Fruit fly (Drosophila melanogaster) whole organism, embryonic: Measurements from ENCODE around the gene mbc.

ENCODE experiments used
- Abd-B ChIP-seq: fragments of 200-800 bp; sonication (Bioruptor generic); optimal IDR thresholded peaks from 2 replicates; lab custom pipeline; 2018; ENCODE audit warnings: missing biosample characterization, mild to moderate bottlenecking, missing genetic modification characterization, moderate library complexity
- Adf1 ChIP-seq: fragments of 200-800 bp; sonication (Bioruptor generic); IDR thresholded peaks from 2 replicates; pipeline ENCODE4 v1.3.6; 2022; ENCODE audit warnings: missing biosample characterization, missing genetic modification characterization
- BEAF-32 ChIP-seq: fragments of 200-800 bp; sonication (Bioruptor generic); optimal IDR thresholded peaks from 3 replicates; lab custom pipeline; 2017; ENCODE audit warnings: missing biosample characterization, missing genetic modification characterization, mild to moderate bottlenecking, moderate library complexity, missing genetic modification reagents
- CG10431 ChIP-seq: fragments of 200-800 bp; sonication (Bioruptor generic); optimal IDR thresholded peaks from 3 replicates; lab custom pipeline; 2018; ENCODE audit warnings: missing biosample characterization, mild to moderate bottlenecking, missing genetic modification characterization
- CG10543 ChIP-seq: fragments of 200-800 bp; sonication (Bioruptor generic); optimal IDR thresholded peaks from 3 replicates; lab custom pipeline; 2017; ENCODE audit warnings: missing biosample characterization, mild to moderate bottlenecking, missing genetic modification characterization, moderate library complexity
- CG11504 ChIP-seq: fragments of 200-800 bp; sonication (Bioruptor generic); optimal IDR thresholded peaks from 3 replicates; lab custom pipeline; 2019; ENCODE audit warnings: missing biosample characterization, mild to moderate bottlenecking, missing genetic modification characterization, moderate library complexity
- CG13123 ChIP-seq: fragments of 200-800 bp; sonication (Bioruptor generic); optimal IDR thresholded peaks from 2 replicates; lab custom pipeline; 2016; ENCODE audit warnings: missing biosample characterization, missing genetic modification characterization
- CG14860 ChIP-seq: fragments of 200-800 bp; sonication (Bioruptor generic); IDR thresholded peaks from 3 replicates; pipeline ENCODE4 v1.3.6; 2022; ENCODE audit warnings: missing biosample characterization, missing genetic modification characterization; ENCODE audit not compliant: partially characterized antibody
- CG17802 ChIP-seq: fragments of 200-800 bp; sonication (Bioruptor generic); optimal IDR thresholded peaks from 2 replicates; lab custom pipeline; 2018; ENCODE audit warnings: missing biosample characterization, mild to moderate bottlenecking, missing genetic modification characterization, moderate library complexity
- CG2202 ChIP-seq: fragments of 200-800 bp; sonication (Bioruptor generic); optimal IDR thresholded peaks from 2 replicates; lab custom pipeline; 2018; ENCODE audit warnings: missing biosample characterization, mild to moderate bottlenecking, missing genetic modification characterization
- CG34376 ChIP-seq: fragments of 200-800 bp; sonication (Bioruptor generic); optimal IDR thresholded peaks from 2 replicates; lab custom pipeline; 2018; ENCODE audit warnings: missing biosample characterization, mild to moderate bottlenecking, missing genetic modification characterization
- CG4282 ChIP-seq: fragments of 200-800 bp; sonication (Bioruptor generic); optimal IDR thresholded peaks from 2 replicates; lab custom pipeline; 2016; ENCODE audit warnings: missing biosample characterization, missing genetic modification characterization
- CG43689 ChIP-seq: fragments of 200-800 bp; sonication (Bioruptor generic); IDR thresholded peaks from 2 replicates; pipeline ENCODE4 v1.3.6; 2022; ENCODE audit warnings: missing biosample characterization, missing genetic modification characterization
- CG6854 ChIP-seq: fragments of 200-800 bp; sonication (Bioruptor generic); optimal IDR thresholded peaks from 3 replicates; lab custom pipeline; 2017; ENCODE audit warnings: missing biosample characterization, mild to moderate bottlenecking, missing genetic modification characterization
- CG7987 ChIP-seq: fragments of 200-800 bp; sonication (Bioruptor generic); optimal IDR thresholded peaks from 2 replicates; lab custom pipeline; 2018; ENCODE audit warnings: missing biosample characterization, mild to moderate bottlenecking, missing genetic modification characterization, moderate library complexity
- Dip2 ChIP-seq: fragments of 200-800 bp; sonication (Bioruptor generic); IDR thresholded peaks from 2 replicates; pipeline ENCODE4 v1.3.6; 2022; ENCODE audit warnings: missing biosample characterization, missing genetic modification characterization
- Doc2 ChIP-seq: fragments of 200-800 bp; sonication (Bioruptor generic); IDR thresholded peaks from 2 replicates; pipeline ENCODE4 v1.3.6; 2022; ENCODE audit warnings: missing biosample characterization, missing genetic modification characterization
- Drgx ChIP-seq: fragments of 200-800 bp; sonication (Bioruptor generic); IDR thresholded peaks from 2 replicates; pipeline ENCODE4 v1.3.6; 2022; ENCODE audit warnings: missing biosample characterization, missing genetic modification characterization
- HLH54F ChIP-seq: fragments of 200-800 bp; sonication (Bioruptor generic); optimal IDR thresholded peaks from 3 replicates; lab custom pipeline; 2016; ENCODE audit warnings: missing biosample characterization, missing genetic modification characterization
- Hr78 ChIP-seq, 2 experiments: fragments of 200-800 bp in 1 of 2; fragments of >200 bp in 1 of 2; sonication (Bioruptor generic) in 1 of 2; optimal IDR thresholded peaks; 2 replicates each; lab custom pipeline; 2017 to 2019; ENCODE audit warnings: missing biosample characterization in 2 of 2, missing genetic modification characterization in 2 of 2, mild to moderate bottlenecking in 1 of 2, moderate library complexity in 1 of 2
- MESR4 ChIP-seq: fragments of 200-800 bp; sonication (Bioruptor generic); optimal IDR thresholded peaks from 2 replicates; lab custom pipeline; 2018; ENCODE audit warnings: missing biosample characterization, mild to moderate bottlenecking, missing genetic modification characterization, moderate library complexity
- Neu2 ChIP-seq: fragments of 200-800 bp; sonication (Bioruptor generic); optimal IDR thresholded peaks from 3 replicates; lab custom pipeline; 2016; ENCODE audit warnings: missing biosample characterization, missing genetic modification characterization, borderline replicate concordance
- Nf-YA ChIP-seq: fragments of 200-800 bp; sonication (Bioruptor generic); IDR thresholded peaks from 2 replicates; pipeline ENCODE4 v1.3.6; 2022; ENCODE audit warnings: missing biosample characterization, missing genetic modification characterization
- Oaz ChIP-seq: fragments of 200-800 bp; sonication (Bioruptor generic); IDR thresholded peaks from 2 replicates; pipeline ENCODE4 v1.3.6; 2022; ENCODE audit warnings: missing biosample characterization, missing genetic modification characterization
- ac ChIP-seq: fragments of 200-800 bp; sonication (Bioruptor generic); optimal IDR thresholded peaks from 3 replicates; lab custom pipeline; 2017; ENCODE audit warnings: missing biosample characterization, mild to moderate bottlenecking, missing genetic modification characterization
- bigmax ChIP-seq: fragments of 200-800 bp; sonication (Bioruptor generic); optimal IDR thresholded peaks from 2 replicates; lab custom pipeline; 2018; ENCODE audit warnings: missing biosample characterization, mild to moderate bottlenecking, missing genetic modification characterization
- bsh ChIP-seq, 2 experiments: fragments of 200-800 bp; sonication (Bioruptor generic); optimal IDR thresholded peaks; 2 replicates each; lab custom pipeline; 2017 to 2018; ENCODE audit warnings: mild to moderate bottlenecking in 2 of 2, missing biosample characterization in 2 of 2, missing genetic modification characterization in 2 of 2, moderate library complexity in 1 of 2
- cad ChIP-seq: fragments of >200 bp; optimal IDR thresholded peaks from 2 replicates; lab custom pipeline; 2017; ENCODE audit warnings: missing biosample characterization, missing genetic modification characterization
- chinmo ChIP-seq: fragments of 200-800 bp; sonication (Bioruptor generic); IDR thresholded peaks from 4 replicates; pipeline ENCODE4 v1.3.6; 2022; ENCODE audit warnings: missing biosample characterization, missing genetic modification characterization; ENCODE audit not compliant: partially characterized antibody
- cwo ChIP-seq: fragments of 200-800 bp; sonication (Bioruptor generic); optimal IDR thresholded peaks from 3 replicates; lab custom pipeline; 2017; ENCODE audit warnings: missing biosample characterization, missing genetic modification characterization, mild to moderate bottlenecking, moderate library complexity, missing genetic modification reagents
- dpn ChIP-seq, 2 experiments: fragments of 200-800 bp; sonication (Bioruptor generic); optimal IDR thresholded peaks; 3 replicates each; lab custom pipeline; 2016; ENCODE audit warnings: missing biosample characterization in 2 of 2, missing genetic modification characterization in 2 of 2
- en ChIP-seq: fragments of 200-800 bp; sonication (Bioruptor generic); optimal IDR thresholded peaks from 2 replicates; lab custom pipeline; 2016; ENCODE audit warnings: missing biosample characterization, missing genetic modification characterization
- exex ChIP-seq: fragments of 200-800 bp; sonication (Bioruptor generic); optimal IDR thresholded peaks from 4 replicates; lab custom pipeline; 2018; ENCODE audit warnings: missing biosample characterization, mild to moderate bottlenecking, missing genetic modification characterization, moderate library complexity
- gem ChIP-seq: fragments of 200-800 bp; sonication (Bioruptor generic); optimal IDR thresholded peaks from 2 replicates; lab custom pipeline; 2019; ENCODE audit warnings: missing biosample characterization, mild to moderate bottlenecking, missing genetic modification characterization, moderate library complexity
- grn ChIP-seq: fragments of 200-800 bp; sonication (Bioruptor generic); optimal IDR thresholded peaks from 3 replicates; lab custom pipeline; 2017; ENCODE audit warnings: missing biosample characterization, missing genetic modification characterization
- gro ChIP-seq: fragments of 200-800 bp; sonication (Bioruptor generic); optimal IDR thresholded peaks from 2 replicates; lab custom pipeline; 2016; ENCODE audit warnings: missing biosample characterization, missing genetic modification characterization
- klu ChIP-seq: fragments of 200-800 bp; sonication (Bioruptor generic); IDR thresholded peaks from 2 replicates; pipeline ENCODE4 v1.3.6; 2022; ENCODE audit warnings: missing biosample characterization, missing genetic modification characterization
- lilli ChIP-seq: fragments of 200-800 bp; sonication (Bioruptor generic); optimal IDR thresholded peaks from 3 replicates; lab custom pipeline; 2016; ENCODE audit warnings: missing biosample characterization, missing genetic modification characterization
- mirr ChIP-seq: fragments of 200-800 bp; sonication (Bioruptor generic); optimal IDR thresholded peaks from 3 replicates; lab custom pipeline; 2018; ENCODE audit warnings: missing biosample characterization, mild to moderate bottlenecking, missing genetic modification characterization
- nom ChIP-seq: fragments of 200-800 bp; sonication (Bioruptor generic); optimal IDR thresholded peaks from 2 replicates; lab custom pipeline; 2017; ENCODE audit warnings: missing biosample characterization, missing genetic modification characterization, mild to moderate bottlenecking, moderate library complexity, missing genetic modification reagents
- phol ChIP-seq: fragments of 200-800 bp; sonication (Bioruptor generic); optimal IDR thresholded peaks from 3 replicates; lab custom pipeline; 2018; ENCODE audit warnings: missing biosample characterization, mild to moderate bottlenecking, missing genetic modification characterization, moderate library complexity
- sd ChIP-seq: fragments of 200-800 bp; sonication (Bioruptor generic); optimal IDR thresholded peaks from 3 replicates; lab custom pipeline; 2018; ENCODE audit warnings: missing biosample characterization, mild to moderate bottlenecking, missing genetic modification characterization, moderate library complexity
- shn ChIP-seq: fragments of 200-800 bp; sonication (Bioruptor generic); optimal IDR thresholded peaks from 3 replicates; lab custom pipeline; 2016; ENCODE audit warnings: missing biosample characterization, missing genetic modification characterization
- sna ChIP-seq: fragments of 200-800 bp; sonication (Bioruptor generic); IDR thresholded peaks from 2 replicates; pipeline ENCODE4 v1.3.6; 2022; ENCODE audit warnings: missing biosample characterization, missing genetic modification characterization; ENCODE audit not compliant: partially characterized antibody
- sug ChIP-seq: fragments of 200-800 bp; optimal IDR thresholded peaks from 2 replicates; lab custom pipeline; 2019; ENCODE audit warnings: missing biosample characterization, mild to moderate bottlenecking, missing genetic modification characterization, moderate library complexity
- zen ChIP-seq: fragments of 200-800 bp; sonication (Bioruptor generic); optimal IDR thresholded peaks from 3 replicates; lab custom pipeline; 2018; ENCODE audit warnings: missing biosample characterization, mild to moderate bottlenecking, missing genetic modification characterization, moderate library complexity
- zfh2 ChIP-seq: fragments of 200-800 bp; sonication (Bioruptor generic); optimal IDR thresholded peaks from 2 replicates; lab custom pipeline; 2016; ENCODE audit warnings: missing biosample characterization, missing genetic modification characterization

The mbc gene

DNA sequence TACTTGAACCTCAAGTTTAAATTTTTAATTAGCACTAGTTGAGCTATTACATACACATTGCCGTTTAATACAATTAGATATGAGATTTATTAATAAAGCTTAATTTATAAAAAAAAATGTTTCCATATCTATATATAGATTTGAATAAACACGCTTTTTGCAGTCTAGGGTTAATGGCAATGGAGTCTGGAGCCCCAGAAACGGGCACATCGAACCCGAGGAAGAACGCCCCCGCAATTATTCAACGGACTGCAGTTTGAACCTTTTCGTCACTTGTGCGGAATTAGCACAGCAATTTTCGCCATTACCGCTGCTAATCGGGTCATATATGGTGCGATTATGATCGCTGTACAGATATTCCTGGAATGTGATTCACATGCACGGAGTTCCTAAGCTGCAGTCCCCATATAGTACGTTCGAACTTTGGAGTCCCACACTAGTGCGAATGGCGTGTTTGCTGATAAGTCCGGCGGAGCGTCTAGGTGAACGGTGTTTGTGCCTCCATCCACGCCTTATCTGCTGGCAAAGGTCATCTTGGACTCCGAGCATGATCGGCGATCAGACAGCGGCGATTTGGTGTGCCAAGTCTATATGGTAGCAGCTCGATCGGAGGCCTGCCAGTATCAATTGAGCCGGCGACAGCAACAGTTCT, 17.8 kb upstream of the mbc start, which contains the start of gene Lsd-1:
Gene Lsd-1, plus strand, starts transcription at position 236 of the 652 bp plus-strand sequence.
- TF ChIP-seq klu (no peak), CG14860 (GFP tag; lab: Robert Waterston, UW) (no peak), Hr78 (GFP tag; optimal IDR thresholded peaks at IDR 0.05; lab: Kevin White, UChicago) (peak in 1 of 2 experiments; percentile 53), nom (GFP tag; lab: Kevin White, UChicago) (peak; percentile 84), chinmo (peak; percentile 64; the same call in 1 of the 4 replicates), sug (tag; lab: Kevin White, UChicago) (peak; percentile 61), exex (peak; percentile 3), Oaz (GFP tag; lab: Robert Waterston, UW) (no peak), gem (tag; lab: Kevin White, UChicago) (peak; percentile 7), bigmax (GFP tag; lab: Kevin White, UChicago) (no peak), bsh (GFP tag; optimal IDR thresholded peaks at IDR 0.05; lab: Kevin White, UChicago) (peak in 1 of 2 experiments; percentile 52), Dip2 (no peak), CG7987 (GFP tag; lab: Kevin White, UChicago) (peak; percentile 50), mirr (GFP tag; lab: Kevin White, UChicago) (peak; percentile 28), CG34376 (GFP tag; lab: Kevin White, UChicago) (peak; percentile 83), sd (tag; lab: Kevin White, UChicago) (peak; percentile 43), CG10543 (peak; percentile 79), grn (peak; percentile 29), Drgx (GFP tag; lab: Robert Waterston, UW) (peak; percentile 45; the same call in 1 of the 2 replicates)

DNA sequence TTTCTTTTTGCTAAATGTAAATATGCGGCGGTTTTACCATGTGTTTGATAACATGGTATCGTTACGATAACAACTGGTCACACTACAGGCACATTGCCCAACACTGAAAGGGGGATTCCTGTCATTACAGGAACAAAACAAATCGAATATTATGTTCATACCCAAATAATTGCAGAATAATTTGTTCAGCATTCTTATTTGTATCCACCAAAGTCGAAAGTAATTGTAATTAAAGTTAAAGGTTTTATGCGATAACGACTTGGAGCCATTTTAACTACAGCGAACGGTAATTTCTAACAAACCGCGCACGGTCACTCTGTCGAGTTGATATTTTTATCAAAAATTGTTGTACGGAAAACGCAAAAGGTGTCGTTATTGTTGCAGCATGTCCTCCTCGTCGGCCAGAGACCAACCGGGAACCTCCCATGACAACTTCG, 14.1 kb upstream of the mbc start, which contains the start of the genes CG10214 and CG10375:
Gene CG10214, minus strand, starts transcription at position 72 of the 437 bp plus-strand sequence.
Gene CG10375, plus strand, starts transcription at position 296 of the 437 bp plus-strand sequence.
- TF ChIP-seq cwo (peak; percentile 21), CG11504 (tag; lab: Kevin White, UChicago) (no peak), MESR4 (GFP tag; lab: Kevin White, UChicago) (peak; percentile 83), Adf1 (GFP tag; lab: Robert Waterston, UW) (no peak; the same call in 1 of the 2 replicates), ac (no peak), Abd-B (GFP tag; lab: Kevin White, UChicago) (peak; percentile 75), CG13123 (GFP tag; lab: Kevin White, UChicago) (peak; percentile 53), sna (no peak), cad (GFP tag; lab: Kevin White, UChicago) (no peak), zen (peak; percentile 78), lilli (GFP tag; lab: Kevin White, UChicago) (peak; percentile 90), CG4282 (GFP tag; lab: Kevin White, UChicago) (peak; percentile 63), CG43689 (GFP tag; lab: Robert Waterston, UW) (no peak), phol (tag; lab: Kevin White, UChicago) (peak; percentile 98), CG6854 (peak; percentile 28), Nf-YA (GFP tag; lab: Robert Waterston, UW) (no peak), CG17802 (tag; lab: Kevin White, UChicago) (peak; percentile 35), en (GFP tag; lab: Kevin White, UChicago) (peak; percentile 35), CG2202 (peak; percentile 32), Neu2 (GFP tag; lab: Kevin White, UChicago) (peak; percentile 64), HLH54F (GFP tag; lab: Kevin White, UChicago) (peak; percentile 80), Doc2 (no peak), shn (GFP tag; lab: Kevin White, UChicago) (peak; percentile 83), gro (GFP tag; lab: Kevin White, UChicago) (peak; percentile 80), CG10543 (peak; percentile 25), Oaz (GFP tag; lab: Robert Waterston, UW) (no peak), dpn (GFP tag; optimal IDR thresholded peaks at IDR 0.05; lab: Kevin White, UChicago) (peak; percentile 82 to 86), CG10431 (GFP tag; lab: Kevin White, UChicago) (no peak), zfh2 (GFP tag; lab: Kevin White, UChicago) (peak; percentile 82), BEAF-32 (GFP tag; lab: Kevin White, UChicago) (peak; percentile 72)
